Worm (Caenorhabditis elegans): ENCODE measurements around the gene ssl-1.

ce11 chrIII:12714266-12714665, at the start of gene ssl-1:
- TF ChIP-seq ztf-4 (tag; optimal IDR thresholded peaks at IDR 0.05): no peak
- no peak for TF ChIP-seq pag-3 (tag; optimal IDR thresholded peaks at IDR 0.05; ENCODE audit: borderline replicate concordance, insufficient read depth)
- no peak for TF ChIP-seq zag-1 (tag; optimal IDR thresholded peaks at IDR 0.05)
- no peak for TF ChIP-seq nhr-11 (tag; optimal IDR thresholded peaks at IDR 0.05)
- TF ChIP-seq fos-1 (tag; optimal IDR thresholded peaks at IDR 0.05): no peak
- TF ChIP-seq snpc-4 (tag; optimal IDR thresholded peaks at IDR 0.05): no peak
- no peak for TF ChIP-seq ceh-82 (tag; optimal IDR thresholded peaks at IDR 0.05)
